Worm (Caenorhabditis elegans) whole organism, L4 larva: ENCODE results near the gene K06H7.1.
A peak's percentile ranks its signal among the peaks of the same experiment; 100 is the strongest.

Source experiments
- D1046.2 ChIP-seq: fragments of 200-800 bp; sonication (Bioruptor generic); IDR thresholded peaks from 2 replicates; pipeline ENCODE4 v1.3.6; 2022; ENCODE audit warnings: missing genetic modification characterization, missing compliant biosample characterization
- F37D6.2 ChIP-seq: sonication (generic microtip); optimal IDR thresholded peaks from 2 replicates; lab custom pipeline; 2016; ENCODE audit warnings: mild to moderate bottlenecking, missing genetic modification characterization, missing compliant biosample characterization
- F49E8.2 ChIP-seq: sonication (generic microtip); optimal IDR thresholded peaks from 2 replicates; lab custom pipeline; 2016; ENCODE audit warnings: missing compliant biosample characterization, mild to moderate bottlenecking, missing genetic modification characterization, borderline replicate concordance
- T26A8.4 ChIP-seq: fragments of 200-800 bp; sonication (Bioruptor generic); IDR thresholded peaks from 2 replicates; pipeline ENCODE4 v1.3.6; 2022; ENCODE audit warnings: missing genetic modification characterization, missing compliant biosample characterization
- Y105C5A.15 ChIP-seq: fragments of 200-800 bp; sonication (Bioruptor generic); IDR thresholded peaks from 2 replicates; pipeline ENCODE4 v1.3.6; 2022; ENCODE audit warnings: missing genetic modification characterization, missing compliant biosample characterization
- Y5F2A.4 ChIP-seq: fragments of 200-800 bp; sonication (Bioruptor generic); optimal IDR thresholded peaks from 2 replicates; lab custom pipeline; 2018; ENCODE audit warnings: mild to moderate bottlenecking, missing genetic modification characterization, missing compliant biosample characterization
- Y75B8A.6 ChIP-seq: fragments of 200-800 bp; sonication (Bioruptor generic); IDR thresholded peaks from 2 replicates; pipeline ENCODE4 v1.3.6; 2022; ENCODE audit warnings: missing genetic modification reagents, missing genetic modification characterization, missing compliant biosample characterization
- ZK337.2 ChIP-seq: fragments of 200-800 bp; sonication (Bioruptor generic); IDR thresholded peaks from 2 replicates; pipeline ENCODE4 v1.3.6; 2022; ENCODE audit warnings: missing genetic modification reagents, missing genetic modification characterization, missing compliant biosample characterization
- ZK546.5 ChIP-seq, 2 experiments: sonication (generic microtip); optimal IDR thresholded peaks; 2 replicates each; lab custom pipeline; 2017; ENCODE audit warnings: missing biosample characterization in 2 of 2, missing genetic modification characterization in 2 of 2
- aha-1 ChIP-seq: fragments of 150-350 bp; peaks from one replicate; lab custom pipeline; 2014; ENCODE audit warnings: missing biosample characterization, missing genetic modification characterization
- ama-1 ChIP-seq: fragments of 150-350 bp; optimal IDR thresholded peaks from 2 replicates; lab custom pipeline; 2014; ENCODE audit warnings: inconsistent platforms, mixed read lengths
- attf-4 ChIP-seq: sonication (generic microtip); optimal IDR thresholded peaks from 3 replicates; lab custom pipeline; 2017; ENCODE audit warnings: missing biosample characterization, missing genetic modification characterization
- ceh-28 ChIP-seq: fragments of 150-350 bp; optimal IDR thresholded peaks from 2 replicates; lab custom pipeline; 2014; ENCODE audit warnings: missing biosample characterization, missing genetic modification reagents, missing genetic modification characterization
- ceh-32 ChIP-seq: sonication (generic microtip); optimal IDR thresholded peaks from 2 replicates; lab custom pipeline; 2016; ENCODE audit warnings: mild to moderate bottlenecking, missing genetic modification characterization, missing compliant biosample characterization; ENCODE audit not compliant: poor library complexity
- ceh-44 ChIP-seq: fragments of 200-800 bp; sonication (Bioruptor generic); IDR thresholded peaks from 2 replicates; pipeline ENCODE4 v1.3.6; 2022; ENCODE audit warnings: missing genetic modification reagents, missing genetic modification characterization, missing compliant biosample characterization
- ceh-62 ChIP-seq: sonication (generic microtip); optimal IDR thresholded peaks from 2 replicates; lab custom pipeline; 2017; ENCODE audit warnings: missing biosample characterization, missing genetic modification characterization
- ceh-82 ChIP-seq: sonication (generic microtip); optimal IDR thresholded peaks from 2 replicates; lab custom pipeline; 2017; ENCODE audit warnings: missing biosample characterization, missing genetic modification characterization
- ces-1 ChIP-seq: fragments of 150-350 bp; sonication (generic microtip); optimal IDR thresholded peaks from 4 replicates; lab custom pipeline; 2014; ENCODE audit warnings: missing biosample characterization, missing genetic modification reagents, missing genetic modification characterization
- daf-12 ChIP-seq: fragments of 150-350 bp; optimal IDR thresholded peaks from 2 replicates; lab custom pipeline; 2014; ENCODE audit warnings: missing biosample characterization, missing genetic modification reagents, missing genetic modification characterization
- daf-8 ChIP-seq: fragments of 200-800 bp; sonication (Bioruptor generic); IDR thresholded peaks from 2 replicates; pipeline ENCODE4 v1.3.6; 2022; ENCODE audit warnings: missing genetic modification characterization, missing compliant biosample characterization
- dmd-6 ChIP-seq: fragments of 200-800 bp; sonication (Bioruptor generic); IDR thresholded peaks from 2 replicates; pipeline ENCODE4 v1.3.6; 2022; ENCODE audit warnings: missing genetic modification reagents, missing genetic modification characterization, missing compliant biosample characterization
- dmd-8 ChIP-seq: fragments of 200-800 bp; sonication (Bioruptor generic); IDR thresholded peaks from 2 replicates; pipeline ENCODE4 v1.3.6; 2022; ENCODE audit warnings: missing genetic modification characterization, missing compliant biosample characterization
- dmd-9 ChIP-seq: fragments of 200-800 bp; sonication (Bioruptor generic); IDR thresholded peaks from 2 replicates; pipeline ENCODE4 v1.3.6; 2022; ENCODE audit warnings: missing genetic modification reagents, missing genetic modification characterization, missing compliant biosample characterization
- dve-1 ChIP-seq: sonication (generic microtip); optimal IDR thresholded peaks from 2 replicates; lab custom pipeline; 2017; ENCODE audit warnings: antibody characterized with exemption, mild to moderate bottlenecking, missing genetic modification characterization, missing compliant biosample characterization; ENCODE audit not compliant: insufficient read depth
- egl-43 ChIP-seq: fragments of 200-800 bp; sonication (Bioruptor generic); IDR thresholded peaks from 2 replicates; pipeline ENCODE4 v1.3.6; 2022; ENCODE audit warnings: missing genetic modification reagents, missing genetic modification characterization, missing compliant biosample characterization
- hlh-30 ChIP-seq: sonication (generic microtip); optimal IDR thresholded peaks from 2 replicates; lab custom pipeline; 2017; ENCODE audit warnings: antibody characterized with exemption, mild to moderate bottlenecking, missing genetic modification characterization, missing compliant biosample characterization; ENCODE audit not compliant: insufficient read depth
- jun-1 ChIP-seq: fragments of 150-350 bp; optimal IDR thresholded peaks from 2 replicates; lab custom pipeline; 2014; ENCODE audit warnings: missing biosample characterization, missing genetic modification reagents, missing genetic modification characterization
- lin-1 ChIP-seq: fragments of 200-800 bp; sonication (Bioruptor generic); IDR thresholded peaks from 2 replicates; pipeline ENCODE4 v1.3.6; 2022; ENCODE audit warnings: missing genetic modification reagents, missing genetic modification characterization, missing compliant biosample characterization
- lin-15B ChIP-seq: fragments of 150-350 bp; sonication (generic microtip); optimal IDR thresholded peaks from 3 replicates; lab custom pipeline; 2014; ENCODE audit warnings: missing biosample characterization, missing genetic modification characterization
- lin-29 ChIP-seq: fragments of 200-800 bp; sonication (Bioruptor generic); IDR thresholded peaks from 2 replicates; pipeline ENCODE4 v1.3.6; 2022; ENCODE audit warnings: missing genetic modification reagents, missing genetic modification characterization, missing compliant biosample characterization
- lin-39 ChIP-seq: fragments of 150-350 bp; optimal IDR thresholded peaks from 2 replicates; lab custom pipeline; 2014; ENCODE audit warnings: missing biosample characterization, missing genetic modification reagents, missing genetic modification characterization
- lsy-2 ChIP-seq, 2 experiments: fragments of 150-350 bp in 1 of 2; sonication (generic microtip) in 1 of 2; optimal IDR thresholded peaks; 2 replicates each; lab custom pipeline; 2014 to 2017; ENCODE audit warnings: missing biosample characterization in 2 of 2, missing genetic modification characterization in 2 of 2
- madf-5 ChIP-seq, 2 experiments: fragments of 200-800 bp; sonication (Bioruptor generic); IDR thresholded peaks; 2 replicates each; pipeline ENCODE4 v1.3.6; 2022; ENCODE audit warnings: missing compliant biosample characterization in 2 of 2, missing genetic modification characterization in 2 of 2
- mdl-1 ChIP-seq, 2 experiments: fragments of 150-350 bp in 1 of 2; sonication (generic microtip) in 1 of 2; optimal IDR thresholded peaks; 2 replicates each; lab custom pipeline; 2014 to 2017; ENCODE audit warnings: missing biosample characterization in 2 of 2, missing genetic modification characterization in 2 of 2
- mdt-29 ChIP-seq: fragments of 200-800 bp; sonication (Bioruptor generic); IDR thresholded peaks from 2 replicates; pipeline ENCODE4 v1.3.6; 2022; ENCODE audit warnings: missing genetic modification reagents, missing genetic modification characterization, missing compliant biosample characterization
- mep-1 ChIP-seq: fragments of 150-350 bp; sonication (generic microtip); optimal IDR thresholded peaks from 3 replicates; lab custom pipeline; 2014; ENCODE audit warnings: missing biosample characterization, missing genetic modification characterization
- mes-2 ChIP-seq: sonication (generic microtip); optimal IDR thresholded peaks from 2 replicates; lab custom pipeline; 2016; ENCODE audit warnings: missing genotype, mild to moderate bottlenecking, missing genetic modification characterization, missing compliant biosample characterization; ENCODE audit not compliant: poor library complexity, severe bottlenecking
- mxl-3 ChIP-seq: fragments of 200-800 bp; sonication (Bioruptor generic); optimal IDR thresholded peaks from 2 replicates; lab custom pipeline; 2018; ENCODE audit warnings: mild to moderate bottlenecking, missing genetic modification characterization, missing compliant biosample characterization
- nhr-25 ChIP-seq: sonication (generic microtip); optimal IDR thresholded peaks from 2 replicates; lab custom pipeline; 2017; ENCODE audit warnings: missing genetic modification characterization, mild to moderate bottlenecking, missing compliant biosample characterization, antibody characterized with exemption, moderate library complexity, borderline replicate concordance; ENCODE audit not compliant: insufficient read depth
- nhr-28 ChIP-seq: fragments of 150-350 bp; optimal IDR thresholded peaks from 2 replicates; lab custom pipeline; 2014; ENCODE audit warnings: missing biosample characterization, missing genetic modification characterization
- nhr-76 ChIP-seq: fragments of 150-350 bp; optimal IDR thresholded peaks from 2 replicates; lab custom pipeline; 2014; ENCODE audit warnings: missing biosample characterization, missing genetic modification characterization
- pqm-1 ChIP-seq: sonication (generic microtip); optimal IDR thresholded peaks from 2 replicates; lab custom pipeline; 2017; ENCODE audit warnings: missing biosample characterization, missing genetic modification characterization
- rbr-2 ChIP-seq: sonication (generic microtip); optimal IDR thresholded peaks from 2 replicates; lab custom pipeline; 2016; ENCODE audit warnings: missing genotype, missing genetic modification characterization, missing compliant biosample characterization
- set-16 ChIP-seq: fragments of 200-800 bp; sonication (Bioruptor generic); IDR thresholded peaks from 2 replicates; pipeline ENCODE4 v1.3.6; 2022; ENCODE audit warnings: missing genetic modification reagents, missing genetic modification characterization, missing compliant biosample characterization
- snpc-4 ChIP-seq: fragments of 150-350 bp; optimal IDR thresholded peaks from 2 replicates; lab custom pipeline; 2014; ENCODE audit warnings: missing biosample characterization, missing genetic modification characterization
- spr-1 ChIP-seq: sonication (generic microtip); optimal IDR thresholded peaks from 2 replicates; lab custom pipeline; 2016; ENCODE audit warnings: mild to moderate bottlenecking, missing genetic modification characterization, missing compliant biosample characterization
- tag-97 ChIP-seq: fragments of 200-800 bp; sonication (Bioruptor generic); IDR thresholded peaks from 2 replicates; pipeline ENCODE4 v1.3.6; 2022; ENCODE audit warnings: missing genetic modification characterization, missing compliant biosample characterization
- unc-39 ChIP-seq: sonication (generic microtip); optimal IDR thresholded peaks from 2 replicates; lab custom pipeline; 2017; ENCODE audit warnings: missing biosample characterization, missing genetic modification characterization
- zfp-2 ChIP-seq: sonication (generic microtip); optimal IDR thresholded peaks from 2 replicates; lab custom pipeline; 2016; ENCODE audit warnings: mild to moderate bottlenecking, missing genetic modification characterization, missing compliant biosample characterization
- zip-11 ChIP-seq: fragments of 200-800 bp; sonication (Bioruptor generic); IDR thresholded peaks from 2 replicates; pipeline ENCODE4 v1.3.6; 2022; ENCODE audit warnings: missing genetic modification characterization, missing compliant biosample characterization

Gene K06H7.1

ce11 chrIII:8109459-8110057 lies 10.4 kb downstream of the K06H7.1 start:
- TF ChIP-seq dmd-8 (GFP tag; lab: Robert Waterston, UW) (peak; percentile 89), attf-4 (tag; lab: Kevin White, UChicago) (no peak), zfp-2 (tag; lab: Kevin White, UChicago) (peak; percentile 53), tag-97 (GFP tag; lab: Robert Waterston, UW) (no peak), jun-1 (tag; lab: Kevin White, UChicago) (no peak), madf-5 (GFP tag; IDR thresholded peaks at IDR 0.05; lab: Robert Waterston, UW) (peak; percentile 72 to 80; a peak in 2 of 4 replicates), unc-39 (tag; lab: Kevin White, UChicago) (no peak), Y105C5A.15 (GFP tag; lab: Robert Waterston, UW) (peak; percentile 78; the same call in 1 of the 2 replicates), ces-1 (GFP tag; lab: Kevin White, UChicago) (no peak), spr-1 (tag; lab: Kevin White, UChicago) (peak; percentile 51), egl-43 (peak; percentile 96), D1046.2 (GFP tag; lab: Robert Waterston, UW) (peak; percentile 87), ceh-62 (tag; lab: Kevin White, UChicago) (no peak), nhr-25 (tag; lab: Kevin White, UChicago) (no peak), mxl-3 (GFP tag; lab: Kevin White, UChicago) (peak; percentile 70), ceh-44 (GFP tag; lab: Robert Waterston, UW) (peak; percentile 83), ceh-82 (tag; lab: Kevin White, UChicago) (no peak), aha-1 (peak; percentile 95), daf-8 (GFP tag; lab: Robert Waterston, UW) (0 out of 2 replicates have a peak, but pooled peaks have one; percentile 36), Y75B8A.6 (no peak; the same call in 1 of the 2 replicates), pqm-1 (tag; lab: Kevin White, UChicago) (no peak), ceh-32 (tag; lab: Kevin White, UChicago) (no peak), F49E8.2 (tag; lab: Kevin White, UChicago) (peak; percentile 2), lin-29 (GFP tag; lab: Robert Waterston, UW) (no peak), mdl-1 (tag; optimal IDR thresholded peaks at IDR 0.05; lab: Kevin White, UChicago) (peak in 1 of 2 experiments; percentile 39), dmd-9 (peak; percentile 82), daf-12 (no peak), rbr-2 (tag; lab: Kevin White, UChicago) (peak; percentile 72), lin-39 (tag; lab: Kevin White, UChicago) (no peak), dve-1 (peak; percentile 58), nhr-76 (no peak), Y5F2A.4 (GFP tag; lab: Kevin White, UChicago) (no peak), lin-15B (tag; lab: Kevin White, UChicago) (no peak), lsy-2 (tag; optimal IDR thresholded peaks at IDR 0.05; lab: Kevin White, UChicago) (peak; percentile 1 to 79), F37D6.2 (tag; lab: Kevin White, UChicago) (no peak), ZK337.2 (peak; percentile 71), hlh-30 (peak; percentile 61), lin-1 (GFP tag; lab: Robert Waterston, UW) (0 out of 2 replicates have a peak, but pooled peaks have one; percentile 56), ama-1 (lab: Kevin White, UChicago) (no peak), dmd-6 (GFP tag; lab: Robert Waterston, UW) (peak; percentile 74), mep-1 (tag; lab: Kevin White, UChicago) (peak; percentile 82), mdt-29 (GFP tag; lab: Robert Waterston, UW) (peak; percentile 68; the same call in 1 of the 2 replicates), ZK546.5 (tag; optimal IDR thresholded peaks at IDR 0.05; lab: Kevin White, UChicago) (no peak), set-16 (peak; percentile 46; the same call in 1 of the 2 replicates), ceh-28 (no peak), mes-2 (tag; lab: Kevin White, UChicago) (peak; percentile 86), zip-11 (GFP tag; lab: Robert Waterston, UW) (0 out of 2 replicates have a peak, but pooled peaks have one; percentile 45), snpc-4 (no peak), nhr-28 (peak; percentile 33), T26A8.4 (GFP tag; lab: Robert Waterston, UW) (peak; percentile 76)
